Fruit fly (Drosophila melanogaster) whole organism: ENCODE results near the gene CG42238.

ENCODE experiments used
- CG8478 ChIP-seq: fragments of >200 bp; optimal IDR thresholded peaks from 2 replicates; lab custom pipeline; 2018; ENCODE audit warnings: inconsistent platforms
- Dll ChIP-seq: fragments of >200 bp; optimal IDR thresholded peaks from 2 replicates; lab custom pipeline; 2017
- EcR ChIP-seq, 2 experiments: fragments of >200 bp; optimal IDR thresholded peaks; 2 replicates each; lab custom pipeline; 2017; ENCODE audit warnings: missing biosample characterization in 2 of 2, missing genetic modification characterization in 2 of 2, missing genetic modification reagents in 2 of 2
- pan ChIP-seq: fragments of >200 bp; optimal IDR thresholded peaks from 2 replicates; lab custom pipeline; 2017
- psq ChIP-seq: fragments of >200 bp; optimal IDR thresholded peaks from 2 replicates; lab custom pipeline; 2017
- usp ChIP-seq: fragments of >200 bp; optimal IDR thresholded peaks from 2 replicates; lab custom pipeline; 2017; ENCODE audit warnings: missing biosample characterization, missing genetic modification characterization, mixed read lengths

DNA sequence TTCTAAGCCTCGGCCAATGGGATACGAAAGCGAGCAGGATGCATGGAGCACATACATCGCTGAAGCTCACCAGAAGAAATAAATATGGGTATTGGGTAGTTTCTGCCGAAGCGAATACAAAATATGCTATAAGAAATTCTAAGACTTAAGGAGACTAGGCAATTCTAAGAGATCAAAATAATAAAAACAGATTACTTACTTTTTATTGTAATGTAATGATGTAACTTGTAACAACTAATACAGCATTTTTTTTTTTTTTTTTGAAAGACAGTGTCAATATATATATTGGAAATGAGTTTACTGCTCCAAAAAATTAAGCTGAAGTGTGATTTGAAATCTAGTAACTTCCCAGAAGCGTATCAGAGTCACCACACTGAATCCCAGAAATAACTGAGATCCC is 43.4 kb downstream of the CG42238 start:
- TF ChIP-seq EcR (GFP tag; optimal IDR thresholded peaks at IDR 0.05; lab: Kevin White, UChicago): no peak
- no peak for TF ChIP-seq CG8478 (lab: Kevin White, UChicago)
- no peak for TF ChIP-seq Dll
- no peak for TF ChIP-seq psq (lab: Kevin White, UChicago)
- TF ChIP-seq usp (GFP tag; lab: Kevin White, UChicago): no peak
- TF ChIP-seq pan (lab: Kevin White, UChicago): no peak
